Worm (Caenorhabditis elegans): ENCODE data around the gene C04E7.5.

Gene C04E7.5

ce11 chrX:389566-389965 lies 29.0 kb downstream of the C04E7.5 start:
- TF ChIP-seq ceh-90 (tag; optimal IDR thresholded peaks at IDR 0.05) (no peak), nhr-71 (tag; optimal IDR thresholded peaks at IDR 0.05) (no peak), zag-1 (tag; optimal IDR thresholded peaks at IDR 0.05) (no peak), nhr-47 (tag; optimal IDR thresholded peaks at IDR 0.05) (no peak), lin-14 (GFP tag; optimal IDR thresholded peaks at IDR 0.05) (no peak), nhr-12 (tag; optimal IDR thresholded peaks at IDR 0.05) (no peak), lin-39 (tag; optimal IDR thresholded peaks at IDR 0.05) (no peak), nhr-84 (tag; optimal IDR thresholded peaks at IDR 0.05) (no peak)

DNA sequence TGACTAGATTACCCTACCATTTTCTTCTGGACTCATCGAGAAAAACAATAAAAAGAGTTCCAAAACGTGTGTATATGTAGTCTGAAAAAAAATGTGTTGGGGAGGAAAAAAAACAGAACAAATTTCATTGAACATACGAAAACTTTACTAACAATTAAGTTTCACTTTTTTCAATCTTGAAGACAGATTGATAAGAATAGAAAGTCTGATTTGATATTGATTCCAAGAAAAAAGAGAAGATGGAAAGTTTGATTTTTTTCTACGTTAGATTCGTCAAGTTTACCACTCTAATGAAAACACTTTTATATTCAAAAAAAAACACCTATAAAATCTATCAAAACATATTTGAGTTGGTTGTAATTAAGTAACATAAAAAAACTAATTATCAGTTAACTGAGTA lies 29.9 kb downstream of the C04E7.5 start, which contains the start of gene R04A9.9:
R04A9.9 (minus strand) TSS at position 101 of the 400 bp plus-strand sequence.
- TF ChIP-seq tlp-1 (tag; optimal IDR thresholded peaks at IDR 0.05) = no peak
- no peak for TF ChIP-seq pag-3 (tag; optimal IDR thresholded peaks at IDR 0.05; ENCODE audit: borderline replicate concordance, insufficient read depth)
- TF ChIP-seq nhr-85 (tag) = peak; percentile 31
- no peak for TF ChIP-seq lin-39 (tag; optimal IDR thresholded peaks at IDR 0.05)
- TF ChIP-seq vab-15 (tag; optimal IDR thresholded peaks at IDR 0.05) = no peak
- no peak for TF ChIP-seq irx-1 (tag; optimal IDR thresholded peaks at IDR 0.05)
- TF ChIP-seq ceh-82 (tag; optimal IDR thresholded peaks at IDR 0.05) = no peak
- TF ChIP-seq blmp-1 (tag; optimal IDR thresholded peaks at IDR 0.05) = peak; percentile 42
- TF ChIP-seq fkh-8 (tag; optimal IDR thresholded peaks at IDR 0.05) = no peak
- no peak for TF ChIP-seq fkh-4 (tag; optimal IDR thresholded peaks at IDR 0.05; ENCODE audit: borderline replicate concordance)
- no peak for TF ChIP-seq nhr-19 (GFP tag; conservative IDR thresholded peaks at IDR 0.05)
- TF ChIP-seq lir-3 (tag; optimal IDR thresholded peaks at IDR 0.05; ENCODE audit: poor library complexity) = no peak
- no peak for TF ChIP-seq sptf-1 (tag; optimal IDR thresholded peaks at IDR 0.05)

DNA sequence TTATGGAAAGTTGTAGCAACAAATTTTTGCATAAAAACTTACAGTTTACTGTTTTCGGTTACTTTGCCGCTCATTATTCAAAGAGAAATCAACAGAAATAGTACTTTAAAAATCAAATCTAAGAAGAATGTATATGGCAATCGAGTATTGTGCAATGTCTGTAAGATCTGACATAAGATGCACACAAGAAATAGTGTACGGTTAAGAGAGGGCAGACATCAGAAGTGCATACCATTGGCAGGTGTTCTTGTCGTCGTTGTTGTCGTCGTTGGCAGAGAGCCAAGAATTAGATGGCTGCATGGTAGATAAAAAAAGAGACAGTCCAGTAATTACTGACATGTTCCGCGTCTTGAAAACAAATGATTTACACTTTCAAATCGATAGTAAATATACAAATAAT lies 34.1 kb downstream of the C04E7.5 start, which contains the start of gene R04A9.7:
R04A9.7 (minus strand) TSS at position 184 of the 400 bp plus-strand sequence.
- TF ChIP-seq C04F5.9 (tag; optimal IDR thresholded peaks at IDR 0.05) (no peak), Y116A8C.19 (tag; optimal IDR thresholded peaks at IDR 0.05; ENCODE audit: borderline replicate concordance) (no peak), grh-1 (GFP tag; IDR thresholded peaks at IDR 0.05) (no peak), mdl-1 (tag; optimal IDR thresholded peaks at IDR 0.05) (no peak), C16A3.4 (tag; optimal IDR thresholded peaks at IDR 0.05) (no peak), irx-1 (tag; optimal IDR thresholded peaks at IDR 0.05) (no peak), ceh-82 (tag; optimal IDR thresholded peaks at IDR 0.05) (no peak)

DNA sequence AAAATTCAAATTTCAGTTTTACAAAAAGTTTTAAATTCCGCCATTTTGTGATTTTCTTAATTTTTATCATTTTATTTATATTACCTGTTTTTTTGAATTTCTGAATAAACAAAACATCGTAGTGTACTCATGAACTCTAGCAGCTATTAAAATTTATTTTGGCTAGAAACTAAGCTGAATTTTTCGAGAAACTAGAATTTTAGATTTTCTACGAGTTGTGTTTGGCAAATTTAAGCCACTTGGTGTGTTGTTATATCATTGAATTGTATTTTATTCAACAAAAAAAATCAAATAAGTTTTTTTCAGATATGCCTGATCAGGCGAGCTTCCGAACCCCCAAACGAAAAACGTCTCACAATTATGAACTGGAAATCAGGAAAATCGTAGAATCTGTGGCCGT lies 36.7 kb downstream of the C04E7.5 start, which contains the start of gene R04A9.6:
R04A9.6 (plus strand) TSS at position 301 of the 400 bp plus-strand sequence.
- no peak for TF ChIP-seq zip-4 (GFP tag; optimal IDR thresholded peaks at IDR 0.05)
- TF ChIP-seq nhr-85 (tag) = peak; percentile 37

ce11 chrX:399535-399934 lies 39.0 kb downstream of the C04E7.5 start:
- TF ChIP-seq nhr-11 (tag; optimal IDR thresholded peaks at IDR 0.05) = no peak
- TF ChIP-seq nhr-77 (tag; optimal IDR thresholded peaks at IDR 0.05) = no peak
- no peak for TF ChIP-seq ets-5 (GFP tag; IDR thresholded peaks at IDR 0.05)
- TF ChIP-seq elt-2 (tag; optimal IDR thresholded peaks at IDR 0.05) = no peak
- TF ChIP-seq unc-62 (GFP tag; optimal IDR thresholded peaks at IDR 0.05) = no peak
- TF ChIP-seq nhr-20 (tag; optimal IDR thresholded peaks at IDR 0.05) = no peak
- TF ChIP-seq egl-27 (tag; optimal IDR thresholded peaks at IDR 0.05) = no peak

DNA sequence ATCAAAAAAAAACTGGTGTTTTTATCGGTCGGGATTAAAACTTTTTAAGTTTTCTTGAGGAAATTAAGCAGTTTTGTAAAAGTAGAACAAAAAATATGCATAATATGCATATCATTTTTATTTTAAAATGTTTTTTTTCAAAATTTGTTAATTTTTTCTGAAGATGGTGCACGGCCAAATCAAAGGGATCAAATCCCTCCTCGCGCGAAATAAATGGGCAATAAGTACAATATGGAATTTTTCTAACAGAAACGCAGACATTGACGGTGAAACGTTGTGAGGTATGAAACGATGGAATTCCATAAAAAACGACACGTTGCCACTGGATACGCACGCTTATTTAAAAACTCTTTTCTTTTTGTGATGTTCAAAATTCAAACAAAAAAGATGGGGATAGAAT lies 42.4 kb downstream of the C04E7.5 start:
- no peak for TF ChIP-seq nhr-77 (tag; optimal IDR thresholded peaks at IDR 0.05)
- no peak for TF ChIP-seq mef-2 (tag; optimal IDR thresholded peaks at IDR 0.05)
- TF ChIP-seq nhr-47 (tag; optimal IDR thresholded peaks at IDR 0.05) = peak; percentile 53

All from whole organism, L1 larva.